Fruit fly (Drosophila melanogaster) whole organism, embryonic: ENCODE results near the gene CG7564.

ENCODE experiments used
- BEAF-32 ChIP-seq: fragments of 200-800 bp; sonication (Bioruptor generic); optimal IDR thresholded peaks from 3 replicates; lab custom pipeline; 2017; ENCODE audit warnings: missing biosample characterization, missing genetic modification characterization, mild to moderate bottlenecking, moderate library complexity, missing genetic modification reagents
- BtbVII ChIP-seq: fragments of 200-800 bp; sonication (Bioruptor generic); optimal IDR thresholded peaks from 3 replicates; lab custom pipeline; 2017; ENCODE audit warnings: missing biosample characterization, mild to moderate bottlenecking, missing genetic modification characterization
- Bteb2 ChIP-seq: fragments of 200-800 bp; sonication (Bioruptor generic); optimal IDR thresholded peaks from 2 replicates; lab custom pipeline; 2016; ENCODE audit warnings: missing biosample characterization, missing genetic modification characterization
- CG11695 ChIP-seq: fragments of 200-800 bp; sonication (Bioruptor generic); IDR thresholded peaks from 3 replicates; pipeline ENCODE4 v1.3.6; 2022; ENCODE audit warnings: missing biosample characterization, missing genetic modification characterization
- CG12299 ChIP-seq: fragments of 200-800 bp; sonication (Bioruptor generic); optimal IDR thresholded peaks from 2 replicates; lab custom pipeline; 2018; ENCODE audit warnings: missing biosample characterization, mild to moderate bottlenecking, missing genetic modification characterization
- CG12769 ChIP-seq: fragments of 200-800 bp; sonication (Bioruptor generic); optimal IDR thresholded peaks from 2 replicates; lab custom pipeline; 2019; ENCODE audit warnings: missing biosample characterization, mild to moderate bottlenecking, missing genetic modification characterization, moderate library complexity
- CG14667 ChIP-seq: fragments of 200-800 bp; sonication (Bioruptor generic); IDR thresholded peaks from 2 replicates; pipeline ENCODE4 v1.3.6; 2022; ENCODE audit warnings: missing biosample characterization, missing genetic modification characterization
- CG17802 ChIP-seq: fragments of 200-800 bp; sonication (Bioruptor generic); optimal IDR thresholded peaks from 2 replicates; lab custom pipeline; 2018; ENCODE audit warnings: missing biosample characterization, mild to moderate bottlenecking, missing genetic modification characterization, moderate library complexity
- CG1832 ChIP-seq: fragments of 200-800 bp; sonication (Bioruptor generic); optimal IDR thresholded peaks from 2 replicates; lab custom pipeline; 2017; ENCODE audit warnings: missing biosample characterization, mild to moderate bottlenecking, missing genetic modification characterization, inconsistent platforms
- CG31224 ChIP-seq: fragments of 200-800 bp; sonication (Bioruptor generic); IDR thresholded peaks from 2 replicates; pipeline ENCODE4 v1.3.6; 2022; ENCODE audit warnings: missing biosample characterization, missing genetic modification characterization
- CG31441 ChIP-seq: fragments of 200-800 bp; sonication (Bioruptor generic); IDR thresholded peaks from 2 replicates; pipeline ENCODE4 v1.3.6; 2022; ENCODE audit warnings: missing biosample characterization, missing genetic modification characterization
- CG3281 ChIP-seq: fragments of 200-800 bp; sonication (Bioruptor generic); optimal IDR thresholded peaks from 3 replicates; lab custom pipeline; 2017; ENCODE audit warnings: missing biosample characterization, mild to moderate bottlenecking, missing genetic modification characterization
- CG34422 ChIP-seq: fragments of 200-800 bp; sonication (Bioruptor generic); IDR thresholded peaks from 3 replicates; pipeline ENCODE4 v1.3.6; 2022; ENCODE audit warnings: missing biosample characterization, missing genetic modification characterization
- CG42726 ChIP-seq: fragments of 200-800 bp; sonication (Bioruptor generic); IDR thresholded peaks from 2 replicates; pipeline ENCODE4 v1.3.6; 2022; ENCODE audit warnings: missing biosample characterization, missing genetic modification characterization; ENCODE audit not compliant: partially characterized antibody
- CG43689 ChIP-seq: fragments of 200-800 bp; sonication (Bioruptor generic); IDR thresholded peaks from 2 replicates; pipeline ENCODE4 v1.3.6; 2022; ENCODE audit warnings: missing biosample characterization, missing genetic modification characterization
- CG5245 ChIP-seq: fragments of 200-800 bp; sonication (Bioruptor generic); optimal IDR thresholded peaks from 3 replicates; lab custom pipeline; 2016; ENCODE audit warnings: missing biosample characterization, missing genetic modification characterization
- CG6854 ChIP-seq: fragments of 200-800 bp; sonication (Bioruptor generic); optimal IDR thresholded peaks from 3 replicates; lab custom pipeline; 2017; ENCODE audit warnings: missing biosample characterization, mild to moderate bottlenecking, missing genetic modification characterization
- CG7928 ChIP-seq: fragments of 200-800 bp; sonication (Bioruptor generic); optimal IDR thresholded peaks from 2 replicates; lab custom pipeline; 2017; ENCODE audit warnings: missing biosample characterization, mild to moderate bottlenecking, missing genetic modification characterization
- CG8281 ChIP-seq: fragments of 200-800 bp; sonication (Bioruptor generic); optimal IDR thresholded peaks from 2 replicates; lab custom pipeline; 2018; ENCODE audit warnings: missing biosample characterization, mild to moderate bottlenecking, missing genetic modification characterization, moderate library complexity
- CG8478 ChIP-seq: fragments of >200 bp; optimal IDR thresholded peaks from 2 replicates; lab custom pipeline; 2018
- Dek ChIP-seq: fragments of 200-800 bp; sonication (Bioruptor generic); optimal IDR thresholded peaks from 3 replicates; lab custom pipeline; 2019; ENCODE audit warnings: missing biosample characterization, mild to moderate bottlenecking, missing genetic modification characterization, moderate library complexity
- Dfd ChIP-seq, 2 experiments: fragments of >200 bp; optimal IDR thresholded peaks; 2 replicates each; lab custom pipeline; 2017; ENCODE audit warnings: missing biosample characterization in 2 of 2, missing genetic modification characterization in 2 of 2
- Doc3 ChIP-seq: fragments of 200-800 bp; sonication (Bioruptor generic); IDR thresholded peaks from 3 replicates; pipeline ENCODE4 v1.3.6; 2022; ENCODE audit warnings: missing biosample characterization, missing genetic modification characterization; ENCODE audit not compliant: partially characterized antibody
- Ets65A ChIP-seq: fragments of 200-800 bp; sonication (Bioruptor generic); peaks from one replicate; lab custom pipeline; 2016; ENCODE audit warnings: missing biosample characterization, missing genetic modification characterization
- HLH4C ChIP-seq: fragments of 200-800 bp; sonication (Bioruptor generic); IDR thresholded peaks from 3 replicates; pipeline ENCODE4 v1.3.6; 2022; ENCODE audit warnings: missing biosample characterization, missing genetic modification characterization; ENCODE audit not compliant: partially characterized antibody
- HmgD ChIP-seq: fragments of 200-800 bp; sonication (Bioruptor generic); optimal IDR thresholded peaks from 3 replicates; lab custom pipeline; 2016; ENCODE audit warnings: missing biosample characterization, missing genetic modification characterization
- Hmx ChIP-seq: fragments of 200-800 bp; sonication (Bioruptor generic); optimal IDR thresholded peaks from 2 replicates; lab custom pipeline; 2016; ENCODE audit warnings: missing biosample characterization, missing genetic modification characterization
- Hr39 ChIP-seq: fragments of >200 bp; optimal IDR thresholded peaks from 2 replicates; lab custom pipeline; 2017
- Lhr ChIP-seq: fragments of 200-800 bp; sonication (Bioruptor generic); optimal IDR thresholded peaks from 3 replicates; lab custom pipeline; 2017; ENCODE audit warnings: mild to moderate bottlenecking, missing biosample characterization, missing genetic modification reagents, missing genetic modification characterization
- Lim3 ChIP-seq: fragments of 200-800 bp; sonication (Bioruptor generic); IDR thresholded peaks from 2 replicates; pipeline ENCODE4 v1.3.6; 2022; ENCODE audit warnings: missing biosample characterization, missing genetic modification characterization
- Meics ChIP-seq: fragments of 200-800 bp; sonication (Bioruptor generic); optimal IDR thresholded peaks from 2 replicates; lab custom pipeline; 2017; ENCODE audit warnings: missing biosample characterization, mild to moderate bottlenecking, missing genetic modification characterization
- NK7.1 ChIP-seq: fragments of 200-800 bp; sonication (Bioruptor generic); optimal IDR thresholded peaks from 3 replicates; lab custom pipeline; 2016; ENCODE audit warnings: missing biosample characterization, missing genetic modification characterization
- Neu2 ChIP-seq: fragments of 200-800 bp; sonication (Bioruptor generic); optimal IDR thresholded peaks from 3 replicates; lab custom pipeline; 2016; ENCODE audit warnings: missing biosample characterization, missing genetic modification characterization, borderline replicate concordance
- Rx ChIP-seq: fragments of 200-800 bp; sonication (Bioruptor generic); IDR thresholded peaks from 2 replicates; pipeline ENCODE4 v1.3.6; 2022; ENCODE audit warnings: missing biosample characterization, missing genetic modification characterization
- aop ChIP-seq: fragments of 200-800 bp; sonication (Bioruptor generic); IDR thresholded peaks from 2 replicates; pipeline ENCODE4 v1.3.6; 2022; ENCODE audit warnings: missing biosample characterization, missing genetic modification characterization
- chif ChIP-seq, 2 experiments: fragments of 200-800 bp; sonication (Bioruptor generic); optimal IDR thresholded peaks; 3 replicates each; lab custom pipeline; 2016; ENCODE audit warnings: missing biosample characterization in 2 of 2, missing genetic modification characterization in 2 of 2
- ci ChIP-seq: fragments of 200-800 bp; sonication (Bioruptor generic); IDR thresholded peaks from 3 replicates; pipeline ENCODE4 v1.3.6; 2022; ENCODE audit warnings: missing biosample characterization, missing genetic modification characterization
- croc ChIP-seq: fragments of 200-800 bp; sonication (Bioruptor generic); conservative IDR thresholded peaks from 3 replicates; pipeline ENCODE4 v1.3.6; 2022; ENCODE audit warnings: missing biosample characterization, missing genetic modification characterization
- dimm ChIP-seq: fragments of 200-800 bp; sonication (Bioruptor generic); IDR thresholded peaks from 2 replicates; pipeline ENCODE4 v1.3.6; 2022; ENCODE audit warnings: missing biosample characterization, missing genetic modification characterization
- emc ChIP-seq: fragments of 200-800 bp; sonication (Bioruptor generic); optimal IDR thresholded peaks from 2 replicates; lab custom pipeline; 2016; ENCODE audit warnings: missing biosample characterization, missing genetic modification characterization
- eve ChIP-seq, 2 experiments: fragments of >200 bp; optimal IDR thresholded peaks; 2 replicates each; lab custom pipeline; 2017; ENCODE audit warnings: missing biosample characterization in 2 of 2, missing genetic modification characterization in 2 of 2
- exex ChIP-seq: fragments of 200-800 bp; sonication (Bioruptor generic); optimal IDR thresholded peaks from 4 replicates; lab custom pipeline; 2018; ENCODE audit warnings: missing biosample characterization, mild to moderate bottlenecking, missing genetic modification characterization, moderate library complexity
- gce ChIP-seq: fragments of 200-800 bp; sonication (Bioruptor generic); IDR thresholded peaks from 3 replicates; pipeline ENCODE4 v1.3.6; 2022; ENCODE audit warnings: missing biosample characterization, missing genetic modification characterization
- hkb ChIP-seq, 2 experiments: fragments of 200-800 bp in 1 of 2; fragments of >200 bp in 1 of 2; sonication (Bioruptor generic) in 1 of 2; IDR thresholded peaks in 1 of 2; optimal IDR thresholded peaks in 1 of 2; 2 replicates each; pipeline versions ENCODE4 v1.3.6 to Lab custom; 2017 to 2022; ENCODE audit warnings: missing biosample characterization in 1 of 2, missing genetic modification characterization in 1 of 2
- ken ChIP-seq: fragments of 200-800 bp; sonication (Bioruptor generic); IDR thresholded peaks from 3 replicates; pipeline ENCODE4 v1.3.6; 2022; ENCODE audit warnings: missing biosample characterization, missing genetic modification characterization
- oc ChIP-seq: fragments of 200-800 bp; sonication (Bioruptor generic); optimal IDR thresholded peaks from 2 replicates; lab custom pipeline; 2018; ENCODE audit warnings: missing biosample characterization, mild to moderate bottlenecking, missing genetic modification characterization, moderate library complexity
- phol ChIP-seq: fragments of 200-800 bp; sonication (Bioruptor generic); optimal IDR thresholded peaks from 3 replicates; lab custom pipeline; 2018; ENCODE audit warnings: missing biosample characterization, mild to moderate bottlenecking, missing genetic modification characterization, moderate library complexity
- sens ChIP-seq: fragments of 200-800 bp; sonication (Bioruptor generic); peaks from one replicate; lab custom pipeline; 2016; ENCODE audit warnings: missing biosample characterization, missing genetic modification characterization
- stc ChIP-seq: fragments of 200-800 bp; sonication (Bioruptor generic); IDR thresholded peaks from 2 replicates; pipeline ENCODE4 v1.3.6; 2022; ENCODE audit warnings: missing biosample characterization, missing genetic modification characterization
- tll ChIP-seq, 2 experiments: fragments of 200-800 bp in 1 of 2; fragments of >200 bp in 1 of 2; sonication (Bioruptor generic) in 1 of 2; optimal IDR thresholded peaks; 2 replicates each; lab custom pipeline; 2017 to 2019; ENCODE audit warnings: missing biosample characterization in 2 of 2, missing genetic modification characterization in 2 of 2, mild to moderate bottlenecking in 1 of 2, moderate library complexity in 1 of 2
- trem ChIP-seq: fragments of 200-800 bp; optimal IDR thresholded peaks from 3 replicates; lab custom pipeline; 2019; ENCODE audit warnings: missing biosample characterization, mild to moderate bottlenecking, missing genetic modification characterization, moderate library complexity

The CG7564 gene

dm6 chr3L:17485280-17485792, 28.8 kb upstream of the CG7564 start (continued):
- TF ChIP-seq Hmx (GFP tag; lab: Kevin White, UChicago) (no peak), CG1832 (GFP tag; lab: Kevin White, UChicago) (no peak), sens (GFP tag; lab: Kevin White, UChicago) (peak; percentile 96), aop (no peak), hkb (optimal IDR thresholded peaks at IDR 0.05; lab: Kevin White, UChicago) (no peak), hkb (GFP tag; IDR thresholded peaks at IDR 0.05; lab: Robert Waterston, UW) (peak; percentile 66), HLH4C (GFP tag; lab: Robert Waterston, UW) (no peak), phol (peak; percentile 48), Lhr (GFP tag; lab: Kevin White, UChicago) (peak; percentile 90), gce (GFP tag; lab: Robert Waterston, UW) (peak; percentile 82; the same call in 2 of the 3 replicates), CG8281 (tag; lab: Kevin White, UChicago) (peak; percentile 87), CG8478 (lab: Kevin White, UChicago) (no peak), ken (GFP tag; lab: Robert Waterston, UW) (0 out of 3 replicates have a peak, but pooled peaks have one; percentile 42), CG5245 (GFP tag; lab: Kevin White, UChicago) (peak; percentile 62), CG17802 (peak; percentile 59), ci (GFP tag; lab: Robert Waterston, UW) (peak; percentile 94), stc (GFP tag; lab: Robert Waterston, UW) (peak; percentile 66; the same call in 1 of the 2 replicates), dimm (GFP tag; lab: Robert Waterston, UW) (no peak), CG14667 (GFP tag; lab: Robert Waterston, UW) (peak; percentile 31; the same call in 1 of the 2 replicates), CG34422 (GFP tag; lab: Robert Waterston, UW) (peak; percentile 37; the same call in 2 of the 3 replicates), trem (tag; lab: Kevin White, UChicago) (peak; percentile 66), BtbVII (GFP tag; lab: Kevin White, UChicago) (peak; percentile 81), CG12299 (tag; lab: Kevin White, UChicago) (peak; percentile 83), HmgD (GFP tag; lab: Kevin White, UChicago) (peak; percentile 21), CG31441 (GFP tag; lab: Robert Waterston, UW) (peak; percentile 85), Dek (tag; lab: Kevin White, UChicago) (no peak), CG43689 (GFP tag; lab: Robert Waterston, UW) (no peak), croc (GFP tag; lab: Robert Waterston, UW) (peak; percentile 46), CG11695 (GFP tag; lab: Robert Waterston, UW) (0 out of 3 replicates have a peak, but pooled peaks have one; percentile 49), emc (GFP tag; lab: Kevin White, UChicago) (no peak), Doc3 (no peak), exex (tag; lab: Kevin White, UChicago) (peak; percentile 2), Hr39 (lab: Kevin White, UChicago) (no peak), BEAF-32 (GFP tag; lab: Kevin White, UChicago) (no peak), Lim3 (GFP tag; lab: Robert Waterston, UW) (no peak), eve (GFP tag; optimal IDR thresholded peaks at IDR 0.05; lab: Kevin White, UChicago) (peak in 1 of 2 experiments; percentile 70), Neu2 (GFP tag; lab: Kevin White, UChicago) (no peak), Rx (GFP tag; lab: Robert Waterston, UW) (no peak), oc (tag; lab: Kevin White, UChicago) (peak; percentile 81), chif (GFP tag; optimal IDR thresholded peaks at IDR 0.05; lab: Kevin White, UChicago) (peak; percentile 55 to 60), Meics (peak; percentile 2), CG42726 (GFP tag; lab: Robert Waterston, UW) (no peak), Bteb2 (GFP tag; lab: Kevin White, UChicago) (no peak), CG31224 (GFP tag; lab: Robert Waterston, UW) (no peak), CG7928 (no peak), Dfd (GFP tag; optimal IDR thresholded peaks at IDR 0.05; lab: Kevin White, UChicago) (no peak), Ets65A (peak; percentile 80), CG12769 (tag; lab: Kevin White, UChicago) (peak; percentile 45), NK7.1 (GFP tag; lab: Kevin White, UChicago) (no peak), CG3281 (peak; percentile 24), CG6854 (GFP tag; lab: Kevin White, UChicago) (peak; percentile 45), tll (GFP tag; optimal IDR thresholded peaks at IDR 0.05; lab: Kevin White, UChicago) (no peak)
